Fruit fly (Drosophila melanogaster) whole organism, prepupa: Measurements from ENCODE around the gene CG11811.

Source experiments
- Blimp-1 ChIP-seq: fragments of 200-800 bp; sonication (Bioruptor generic); optimal IDR thresholded peaks from 3 replicates; lab custom pipeline; 2017; ENCODE audit warnings: missing biosample characterization, missing genetic modification characterization, mild to moderate bottlenecking, moderate library complexity, missing genetic modification reagents
- CG10669 ChIP-seq: fragments of 200-800 bp; sonication (Bioruptor generic); optimal IDR thresholded peaks from 3 replicates; lab custom pipeline; 2018; ENCODE audit warnings: missing biosample characterization, mild to moderate bottlenecking, missing genetic modification characterization, moderate library complexity
- CG11294 ChIP-seq: fragments of 200-800 bp; sonication (Bioruptor generic); IDR thresholded peaks from 2 replicates; pipeline ENCODE4 v1.3.6; 2022; ENCODE audit warnings: missing biosample characterization, missing genetic modification characterization
- CG11762 ChIP-seq: fragments of 200-800 bp; sonication (Bioruptor generic); optimal IDR thresholded peaks from 3 replicates; lab custom pipeline; 2016; ENCODE audit warnings: missing biosample characterization, missing genetic modification characterization; ENCODE audit not compliant: insufficient read depth
- CG15336 ChIP-seq: fragments of 200-800 bp; sonication (Bioruptor generic); IDR thresholded peaks from 2 replicates; pipeline ENCODE4 v1.3.6; 2022; ENCODE audit warnings: missing biosample characterization, missing genetic modification characterization
- CG1621 ChIP-seq: fragments of 200-800 bp; sonication (Bioruptor generic); optimal IDR thresholded peaks from 3 replicates; lab custom pipeline; 2018; ENCODE audit warnings: missing biosample characterization, mild to moderate bottlenecking, missing genetic modification characterization
- CG31627 ChIP-seq: fragments of 200-800 bp; sonication (Bioruptor generic); optimal IDR thresholded peaks from 3 replicates; lab custom pipeline; 2016; ENCODE audit warnings: missing biosample characterization, missing genetic modification characterization
- CG32006 ChIP-seq: fragments of 200-800 bp; sonication (Bioruptor generic); optimal IDR thresholded peaks from 3 replicates; lab custom pipeline; 2017; ENCODE audit warnings: missing biosample characterization, mild to moderate bottlenecking, missing genetic modification characterization
- CG34406 ChIP-seq: fragments of 200-800 bp; sonication (Bioruptor generic); optimal IDR thresholded peaks from 3 replicates; lab custom pipeline; 2016; ENCODE audit warnings: missing biosample characterization, missing genetic modification characterization
- CG4318 ChIP-seq: fragments of 200-800 bp; sonication (Bioruptor generic); optimal IDR thresholded peaks from 3 replicates; lab custom pipeline; 2017; ENCODE audit warnings: missing biosample characterization, mild to moderate bottlenecking, missing genetic modification characterization
- CG6163 ChIP-seq: fragments of 200-800 bp; sonication (Bioruptor generic); IDR thresholded peaks from 3 replicates; pipeline ENCODE4 v1.3.6; 2022; ENCODE audit warnings: missing biosample characterization, missing genetic modification characterization
- CG6276 ChIP-seq: fragments of 200-800 bp; sonication (Bioruptor generic); optimal IDR thresholded peaks from 2 replicates; lab custom pipeline; 2017; ENCODE audit warnings: missing biosample characterization, mild to moderate bottlenecking, missing genetic modification characterization
- CG6808 ChIP-seq: fragments of 200-800 bp; sonication (Bioruptor generic); optimal IDR thresholded peaks from 3 replicates; lab custom pipeline; 2017; ENCODE audit warnings: missing biosample characterization, missing genetic modification characterization, mild to moderate bottlenecking, moderate library complexity, missing genetic modification reagents
- CG6854 ChIP-seq: fragments of 200-800 bp; sonication (Bioruptor generic); optimal IDR thresholded peaks from 2 replicates; lab custom pipeline; 2017; ENCODE audit warnings: missing biosample characterization, mild to moderate bottlenecking, missing genetic modification characterization
- CG8119 ChIP-seq: fragments of 200-800 bp; sonication (Bioruptor generic); IDR thresholded peaks from 3 replicates; pipeline ENCODE4 v1.3.6; 2022; ENCODE audit warnings: missing biosample characterization, missing genetic modification characterization
- CG8319 ChIP-seq: fragments of 200-800 bp; sonication (Bioruptor generic); optimal IDR thresholded peaks from 3 replicates; lab custom pipeline; 2016; ENCODE audit warnings: missing biosample characterization, missing genetic modification characterization
- CG8632 ChIP-seq: fragments of 200-800 bp; sonication (Bioruptor generic); optimal IDR thresholded peaks from 3 replicates; lab custom pipeline; 2016; ENCODE audit warnings: missing biosample characterization, missing genetic modification characterization
- Eip78C ChIP-seq: fragments of 200-800 bp; sonication (Bioruptor generic); peaks from one replicate; lab custom pipeline; 2016; ENCODE audit warnings: missing biosample characterization, missing genetic modification characterization
- Eip93F ChIP-seq: fragments of 200-800 bp; sonication (Bioruptor generic); optimal IDR thresholded peaks from 2 replicates; lab custom pipeline; 2016; ENCODE audit warnings: missing biosample characterization, mild to moderate bottlenecking, missing genetic modification characterization
- Ets96B ChIP-seq: fragments of 200-800 bp; optimal IDR thresholded peaks from 2 replicates; lab custom pipeline; 2019; ENCODE audit warnings: missing biosample characterization, mild to moderate bottlenecking, missing genetic modification characterization, moderate library complexity
- Hr38 ChIP-seq: sonication (Bioruptor generic); optimal IDR thresholded peaks from 2 replicates; lab custom pipeline; 2016; ENCODE audit warnings: missing biosample characterization, missing genetic modification characterization
- Hr39 ChIP-seq: fragments of 200-800 bp; sonication (Bioruptor generic); optimal IDR thresholded peaks from 2 replicates; lab custom pipeline; 2016; ENCODE audit warnings: missing biosample characterization, missing genetic modification characterization
- Hr4 ChIP-seq: fragments of 200-800 bp; sonication (Bioruptor generic); optimal IDR thresholded peaks from 3 replicates; lab custom pipeline; 2016; ENCODE audit warnings: missing biosample characterization, missing genetic modification characterization
- Lpt ChIP-seq: fragments of 200-800 bp; sonication (Bioruptor generic); optimal IDR thresholded peaks from 3 replicates; lab custom pipeline; 2016; ENCODE audit warnings: missing biosample characterization, missing genetic modification characterization
- Met ChIP-seq: fragments of 200-800 bp; sonication (Bioruptor generic); optimal IDR thresholded peaks from 3 replicates; lab custom pipeline; 2016; ENCODE audit warnings: missing biosample characterization, missing genetic modification characterization
- Smox ChIP-seq: fragments of 200-800 bp; sonication (Bioruptor generic); optimal IDR thresholded peaks from 3 replicates; lab custom pipeline; 2016; ENCODE audit warnings: missing biosample characterization, missing genetic modification characterization
- Sox102F ChIP-seq: fragments of 200-800 bp; sonication (Bioruptor generic); optimal IDR thresholded peaks from 2 replicates; lab custom pipeline; 2016; ENCODE audit warnings: missing biosample characterization, mild to moderate bottlenecking, missing genetic modification characterization
- Sox14 ChIP-seq: fragments of 200-800 bp; sonication (Bioruptor generic); optimal IDR thresholded peaks from 3 replicates; lab custom pipeline; 2016; ENCODE audit warnings: missing biosample characterization, missing genetic modification characterization
- Sox15 ChIP-seq: fragments of 200-800 bp; sonication (Bioruptor generic); optimal IDR thresholded peaks from 3 replicates; lab custom pipeline; 2016; ENCODE audit warnings: missing biosample characterization, missing genetic modification characterization
- achi ChIP-seq: fragments of 200-800 bp; sonication (Bioruptor generic); optimal IDR thresholded peaks from 3 replicates; lab custom pipeline; 2016; ENCODE audit warnings: missing biosample characterization, missing genetic modification characterization
- cyc ChIP-seq: fragments of 200-800 bp; sonication (Bioruptor generic); optimal IDR thresholded peaks from 3 replicates; lab custom pipeline; 2016; ENCODE audit warnings: missing biosample characterization, missing genetic modification characterization
- eg ChIP-seq: fragments of 200-800 bp; sonication (Bioruptor generic); IDR thresholded peaks from 3 replicates; pipeline ENCODE4 v1.3.6; 2022; ENCODE audit warnings: missing biosample characterization, missing genetic modification characterization
- esn ChIP-seq: fragments of 200-800 bp; sonication (Bioruptor generic); optimal IDR thresholded peaks from 2 replicates; lab custom pipeline; 2016; ENCODE audit warnings: missing biosample characterization, mild to moderate bottlenecking, missing genetic modification characterization, moderate library complexity
- fd59A ChIP-seq: fragments of 200-800 bp; sonication (Bioruptor generic); optimal IDR thresholded peaks from 2 replicates; lab custom pipeline; 2017; ENCODE audit warnings: missing biosample characterization, mild to moderate bottlenecking, missing genetic modification characterization, missing genetic modification reagents
- fkh ChIP-seq: fragments of 200-800 bp; sonication (Bioruptor generic); optimal IDR thresholded peaks from 3 replicates; lab custom pipeline; 2017; ENCODE audit warnings: missing biosample characterization, mild to moderate bottlenecking, missing genetic modification characterization, moderate library complexity
- lz ChIP-seq: fragments of 200-800 bp; sonication (Bioruptor generic); optimal IDR thresholded peaks from 3 replicates; lab custom pipeline; 2016; ENCODE audit warnings: missing biosample characterization, missing genetic modification characterization
- net ChIP-seq: fragments of 200-800 bp; sonication (Bioruptor generic); optimal IDR thresholded peaks from 3 replicates; lab custom pipeline; 2016; ENCODE audit warnings: missing biosample characterization, missing genetic modification characterization
- spab ChIP-seq: fragments of 200-800 bp; sonication (Bioruptor generic); optimal IDR thresholded peaks from 2 replicates; lab custom pipeline; 2017; ENCODE audit warnings: missing biosample characterization, mild to moderate bottlenecking, missing genetic modification characterization, missing genetic modification reagents
- svp ChIP-seq: fragments of 200-800 bp; sonication (Bioruptor generic); peaks from one replicate; lab custom pipeline; 2016; ENCODE audit warnings: missing biosample characterization, missing genetic modification characterization
- topi ChIP-seq: fragments of 200-800 bp; sonication (Bioruptor generic); optimal IDR thresholded peaks from 3 replicates; lab custom pipeline; 2016; ENCODE audit warnings: missing biosample characterization, missing genetic modification characterization

The CG11811 gene

DNA sequence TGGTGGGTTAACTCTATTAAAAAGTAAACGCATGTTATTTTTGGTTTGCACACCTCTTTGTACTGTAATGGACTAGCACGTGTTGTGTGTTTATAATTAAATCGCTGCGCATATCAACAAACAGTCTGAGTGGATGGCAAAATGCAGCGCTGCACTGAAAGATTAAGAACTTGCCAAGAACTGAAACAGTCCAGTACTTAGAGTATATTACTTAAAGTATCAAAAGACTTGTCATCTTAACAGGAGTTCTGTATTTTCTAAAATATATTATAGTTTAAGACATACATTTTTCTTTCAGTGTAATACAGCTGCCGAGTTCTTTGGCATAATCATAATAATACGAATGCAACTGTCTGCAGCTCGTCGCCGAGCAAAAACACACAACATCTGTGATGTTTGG, 42.4 kb upstream of the CG11811 start (continued):
- TF ChIP-seq Sox15 = no peak
- TF ChIP-seq CG6808 = no peak
- TF ChIP-seq Blimp-1 (GFP tag; lab: Kevin White, UChicago) = no peak
- no peak for TF ChIP-seq CG8319
- peak; percentile 42 for TF ChIP-seq Sox14
- no peak for TF ChIP-seq fkh (GFP tag; lab: Kevin White, UChicago)
- TF ChIP-seq CG11294 (GFP tag; lab: Robert Waterston, UW) = 0 out of 2 replicates have a peak, but pooled peaks have one; percentile 15

DNA sequence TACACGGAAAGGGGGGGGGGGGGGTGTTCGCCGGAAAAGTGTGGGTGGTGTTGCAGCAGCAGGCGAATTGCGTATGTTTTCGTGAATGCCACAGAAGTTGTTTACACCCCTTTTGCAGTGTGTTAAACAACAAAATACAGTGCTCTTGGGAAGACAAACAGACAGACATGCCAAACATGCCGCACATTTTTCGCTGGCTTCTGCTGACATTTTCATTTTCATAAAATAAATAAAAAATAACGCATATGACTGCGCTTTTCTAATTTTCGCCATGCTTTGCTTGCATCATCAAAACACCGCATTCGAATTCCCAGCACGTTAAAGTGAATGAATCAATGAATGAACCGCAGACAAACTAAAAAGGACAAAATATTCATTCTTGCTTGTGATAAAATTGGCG, 39.6 kb upstream of the CG11811 start:
- no peak for TF ChIP-seq Met (GFP tag; lab: Kevin White, UChicago)
- TF ChIP-seq, all 60 proteins: peak for 0

DNA sequence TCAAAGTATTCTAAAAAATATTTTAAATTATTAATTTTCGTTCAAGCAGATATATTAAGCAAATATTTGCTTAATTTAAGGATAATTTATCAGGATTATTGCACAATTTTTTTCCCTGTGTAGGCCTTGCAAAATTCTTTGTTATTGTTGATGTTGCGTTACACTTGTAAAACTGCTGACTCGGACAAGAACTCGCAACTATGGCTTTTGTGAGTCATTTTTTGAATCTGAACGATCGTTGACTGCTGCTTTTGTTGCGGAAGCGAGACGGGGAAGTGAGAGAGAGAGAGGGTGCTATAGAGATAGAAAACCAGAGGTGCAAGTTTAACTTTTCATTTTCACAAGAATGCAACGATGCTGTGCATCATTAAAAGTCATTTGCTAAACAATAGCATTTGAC, 38.3 kb upstream of the CG11811 start:
- TF ChIP-seq Sox14 = peak; percentile 64
- peak; percentile 2 for TF ChIP-seq CG10669
- TF ChIP-seq eg (GFP tag; lab: Robert Waterston, UW) = 0 out of 3 replicates have a peak, but pooled peaks have one; percentile 6
- TF ChIP-seq CG6163 = peak; percentile 27; the same call in 2 of the 3 replicates
- no peak for TF ChIP-seq Smox (GFP tag; lab: Kevin White, UChicago)
- TF ChIP-seq, all 60 proteins: peak for 4

DNA sequence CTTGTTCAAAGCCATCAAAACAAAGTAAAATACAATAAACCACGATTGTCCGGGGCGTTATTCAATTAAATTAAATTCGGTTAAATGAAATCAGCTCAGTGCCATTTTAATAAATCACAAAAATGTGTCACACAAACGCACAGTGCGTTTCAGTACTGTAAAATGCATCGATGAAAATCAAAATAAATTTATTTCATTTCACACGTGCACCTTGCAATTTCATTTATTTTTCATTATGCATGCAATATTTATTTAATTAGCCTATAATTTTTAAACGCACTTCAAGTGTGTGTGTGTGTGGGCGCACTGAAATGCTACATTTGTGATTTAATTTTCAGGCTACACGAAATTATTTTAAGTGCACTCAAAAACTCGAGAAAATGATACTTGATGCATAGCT, 36.4 kb upstream of the CG11811 start:
- TF ChIP-seq Sox102F = no peak
- peak; percentile 29 for TF ChIP-seq Eip78C (GFP tag; lab: Kevin White, UChicago)
- no peak for TF ChIP-seq fd59A
- TF ChIP-seq topi = no peak
- TF ChIP-seq CG32006 (GFP tag; lab: Kevin White, UChicago) = peak; percentile 9
- no peak for TF ChIP-seq cyc (GFP tag; lab: Kevin White, UChicago)
- TF ChIP-seq CG6163 = 0 out of 3 replicates have a peak, but pooled peaks have one; percentile 10
- TF ChIP-seq CG31627 (GFP tag; lab: Kevin White, UChicago) = peak; percentile 8
- TF ChIP-seq esn = no peak
- no peak for TF ChIP-seq net (GFP tag; lab: Kevin White, UChicago)
- no peak for TF ChIP-seq CG15336
- peak; percentile 38 for TF ChIP-seq svp
- no peak for TF ChIP-seq eg (GFP tag; lab: Robert Waterston, UW)
- no peak for TF ChIP-seq CG1621 (tag; lab: Kevin White, UChicago)
- no peak for TF ChIP-seq CG34406 (GFP tag; lab: Kevin White, UChicago)
- TF ChIP-seq CG8119 (GFP tag; lab: Robert Waterston, UW) = no peak

DNA sequence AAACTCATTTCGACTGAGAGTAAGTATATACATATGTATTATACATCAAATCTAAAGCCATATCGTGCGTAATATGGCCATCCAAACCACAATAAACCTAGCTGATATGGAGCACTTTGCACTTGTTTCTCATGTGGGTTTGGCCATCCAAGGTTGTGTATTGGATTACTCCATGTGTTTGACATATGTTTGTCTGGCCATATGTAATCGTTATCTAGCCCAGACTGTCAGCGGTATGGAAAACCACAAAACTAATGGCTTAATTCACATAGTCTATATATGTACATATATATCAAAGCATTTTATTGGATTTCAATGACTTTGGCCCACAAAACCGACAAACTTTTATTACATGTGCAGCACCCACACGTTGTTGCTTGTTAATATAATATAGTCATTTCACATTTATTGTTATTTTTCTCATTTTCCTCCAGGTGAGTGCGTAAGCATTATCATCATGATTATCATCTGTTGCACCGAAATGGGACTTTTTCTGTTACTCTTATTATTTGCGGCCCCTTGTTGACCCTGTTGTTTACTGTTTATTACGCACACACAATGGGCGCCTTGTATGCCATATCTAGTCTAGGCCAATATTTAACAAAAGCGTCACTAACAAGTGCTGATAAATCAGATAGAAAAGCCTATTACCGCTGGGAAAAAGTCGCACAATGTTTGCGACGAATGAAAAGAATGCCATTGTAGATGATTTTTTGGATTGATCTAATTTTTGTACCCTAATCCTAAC, 34.2 kb upstream of the CG11811 start:
- TF ChIP-seq CG10669 (peak; percentile 64), Sox15 (no peak), CG6276 (GFP tag; lab: Kevin White, UChicago) (no peak), CG34406 (GFP tag; lab: Kevin White, UChicago) (peak; percentile 23), CG1621 (tag; lab: Kevin White, UChicago) (peak; percentile 53), esn (peak; percentile 44), Hr38 (GFP tag; lab: Kevin White, UChicago) (no peak), Ets96B (peak; percentile 16), fd59A (no peak), cyc (GFP tag; lab: Kevin White, UChicago) (no peak), CG8319 (no peak), CG6808 (peak; percentile 35), CG11762 (GFP tag; lab: Kevin White, UChicago) (peak; percentile 19), CG8632 (GFP tag; lab: Kevin White, UChicago) (peak; percentile 56), Lpt (GFP tag; lab: Kevin White, UChicago) (no peak), spab (peak; percentile 51), CG6854 (no peak), Hr4 (no peak), svp (peak; percentile 71), Hr39 (no peak), CG8119 (GFP tag; lab: Robert Waterston, UW) (no peak), fkh (GFP tag; lab: Kevin White, UChicago) (peak; percentile 97), CG6163 (peak; percentile 71), Sox14 (peak; percentile 3), CG15336 (no peak), Eip93F (GFP tag; lab: Kevin White, UChicago) (no peak), CG31627 (GFP tag; lab: Kevin White, UChicago) (no peak), achi (GFP tag; lab: Kevin White, UChicago) (peak; percentile 47), CG4318 (GFP tag; lab: Kevin White, UChicago) (no peak), Met (GFP tag; lab: Kevin White, UChicago) (peak; percentile 49), Sox102F (peak; percentile 15), lz (GFP tag; lab: Kevin White, UChicago) (peak; percentile 1)
